Worm (Caenorhabditis elegans) whole organism, midembryonic: ENCODE data around the gene srdh-1.

ENCODE experiments used
- T22C8.4 ChIP-seq: fragments of 200-800 bp; sonication (Bioruptor generic); IDR thresholded peaks from 2 replicates; pipeline ENCODE4 v1.3.6; 2022; ENCODE audit warnings: missing genetic modification characterization, missing compliant biosample characterization
- ref-1 ChIP-seq: fragments of 200-800 bp; sonication (Bioruptor generic); conservative IDR thresholded peaks from 2 replicates; pipeline ENCODE4 v1.3.6; 2022; ENCODE audit warnings: missing genetic modification reagents, missing genetic modification characterization, missing compliant biosample characterization
- tab-1 ChIP-seq: fragments of 200-800 bp; sonication (Bioruptor generic); IDR thresholded peaks from 2 replicates; pipeline ENCODE4 v1.3.6; 2022; ENCODE audit warnings: missing genetic modification characterization, missing compliant biosample characterization
- ztf-29 ChIP-seq: fragments of 200-800 bp; sonication (Bioruptor generic); IDR thresholded peaks from 2 replicates; pipeline ENCODE4 v1.3.6; 2022; ENCODE audit warnings: missing genetic modification reagents, missing genetic modification characterization, missing compliant biosample characterization

ce11 chrII:8264619-8265018 is at the start of gene srdh-1:
- TF ChIP-seq tab-1 (GFP tag; lab: Robert Waterston, UW) (no peak), ref-1 (GFP tag; lab: Robert Waterston, UW) (no peak), ztf-29 (GFP tag; lab: Robert Waterston, UW) (no peak), T22C8.4 (no peak)
